Worm (Caenorhabditis elegans): ENCODE results near the gene odr-4.

ce11 chrIII:6693285-6693684, 37.3 kb upstream of the odr-4 start:
- TF ChIP-seq ceh-82 (tag; optimal IDR thresholded peaks at IDR 0.05) = no peak
- TF ChIP-seq unc-62 (GFP tag; optimal IDR thresholded peaks at IDR 0.05) = no peak
- TF ChIP-seq ama-1 (optimal IDR thresholded peaks at IDR 0.05) = no peak
- TF ChIP-seq nhr-43 (tag; optimal IDR thresholded peaks at IDR 0.05; ENCODE audit: poor library complexity, severe bottlenecking) = no peak

Data from whole organism, L3 larva.